ENCODE assay signal across 4 fruit fly cellular contexts in the genomic region with DNA sequence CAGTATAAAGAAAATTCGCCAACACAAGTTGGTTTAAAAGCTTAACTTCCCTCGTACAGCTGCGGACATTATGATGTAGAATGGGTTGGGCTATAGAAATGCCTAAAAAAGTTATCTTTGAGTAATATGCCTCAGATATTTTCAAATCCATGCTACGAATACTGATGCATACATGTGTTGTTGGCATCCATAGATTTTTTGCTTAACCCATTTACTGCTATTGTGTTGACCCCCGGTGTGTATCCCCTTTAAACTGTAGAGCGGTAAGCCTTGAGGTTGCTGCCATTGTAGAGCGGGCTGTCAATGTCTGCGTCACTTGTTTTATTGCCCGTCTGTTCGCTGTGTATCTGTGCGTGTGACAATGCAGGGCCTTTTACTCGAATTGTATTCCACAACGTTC.
TF ChIP-seq lines count a peak whose summit lies in the region.

No protein-coding gene starts in this region.

TF ChIP-seq in whole organism, embryonic, 481 proteins besides CTCF, POLR2A, EP300 and RAD21 (continued from another document and continues in another):
- no peak for TF ChIP-seq sima (GFP tag; optimal IDR thresholded peaks at IDR 0.05; lab: Kevin White, UChicago)
- TF ChIP-seq slbo (GFP tag; IDR thresholded peaks at IDR 0.05; lab: Robert Waterston, UW) = peak; percentile 82
- TF ChIP-seq chinmo (GFP tag; IDR thresholded peaks at IDR 0.05; lab: Robert Waterston, UW; ENCODE audit: partially characterized antibody) = peak; percentile 76; the same call in 1 of the 4 replicates
- no peak for TF ChIP-seq nerfin-2 (GFP tag; IDR thresholded peaks at IDR 0.05; lab: Robert Waterston, UW; ENCODE audit: partially characterized antibody)
- TF ChIP-seq NK7.1 (GFP tag; optimal IDR thresholded peaks at IDR 0.05; lab: Kevin White, UChicago) = peak; percentile 41
- peak; percentile 55 for TF ChIP-seq Hsf (GFP tag; optimal IDR thresholded peaks at IDR 0.05; lab: Kevin White, UChicago)
- peak; percentile 2 for TF ChIP-seq Jarid2 (GFP tag; optimal IDR thresholded peaks at IDR 0.05; lab: Kevin White, UChicago)
- TF ChIP-seq Oli (tag; optimal IDR thresholded peaks at IDR 0.05; lab: Kevin White, UChicago) = peak; percentile 82
- peak; percentile 51 for TF ChIP-seq ATbp (GFP tag; optimal IDR thresholded peaks at IDR 0.05; lab: Kevin White, UChicago)
- peak; percentile 74 for TF ChIP-seq CG34422 (GFP tag; IDR thresholded peaks at IDR 0.05; lab: Robert Waterston, UW)
- peak; percentile 66 for TF ChIP-seq BtbVII (GFP tag; optimal IDR thresholded peaks at IDR 0.05; lab: Kevin White, UChicago)
- TF ChIP-seq knrl (GFP tag; IDR thresholded peaks at IDR 0.05; lab: Robert Waterston, UW; ENCODE audit: partially characterized antibody) = no peak
- TF ChIP-seq eve (GFP tag; optimal IDR thresholded peaks at IDR 0.05; lab: Kevin White, UChicago) = peak in 1 of 2 experiments; percentile 91
- peak; percentile 82 for TF ChIP-seq ci (GFP tag; IDR thresholded peaks at IDR 0.05; lab: Robert Waterston, UW)
- no peak for TF ChIP-seq usp (GFP tag; optimal IDR thresholded peaks at IDR 0.05; lab: Kevin White, UChicago)
- peak; percentile 61 for TF ChIP-seq Nf-YA (GFP tag; IDR thresholded peaks at IDR 0.05; lab: Robert Waterston, UW)
- TF ChIP-seq CG42726 (GFP tag; IDR thresholded peaks at IDR 0.05; lab: Robert Waterston, UW; ENCODE audit: partially characterized antibody) = no peak
- TF ChIP-seq chn (GFP tag; optimal IDR thresholded peaks at IDR 0.05; lab: Kevin White, UChicago) = peak; percentile 69
- TF ChIP-seq seq (GFP tag; IDR thresholded peaks at IDR 0.05; lab: Robert Waterston, UW) = peak; percentile 84
- peak; percentile 51 for TF ChIP-seq CG15011 (GFP tag; optimal IDR thresholded peaks at IDR 0.05; lab: Kevin White, UChicago)
- no peak; the same call in 2 of the 3 replicates for TF ChIP-seq sr (GFP tag; IDR thresholded peaks at IDR 0.05; lab: Robert Waterston, UW)
- no peak for TF ChIP-seq BEAF-32 (GFP tag; optimal IDR thresholded peaks at IDR 0.05; lab: Kevin White, UChicago)
- TF ChIP-seq tx (GFP tag; optimal IDR thresholded peaks at IDR 0.05; lab: Kevin White, UChicago) = peak; percentile 62
- TF ChIP-seq chm (GFP tag; IDR thresholded peaks at IDR 0.05; lab: Robert Waterston, UW) = peak; percentile 70; the same call in 1 of the 2 replicates
- peak; percentile 71 for TF ChIP-seq Fer3 (tag; optimal IDR thresholded peaks at IDR 0.05; lab: Kevin White, UChicago)
- TF ChIP-seq Dek (tag; optimal IDR thresholded peaks at IDR 0.05; lab: Kevin White, UChicago) = peak; percentile 59
- TF ChIP-seq HLH54F (GFP tag; optimal IDR thresholded peaks at IDR 0.05; lab: Kevin White, UChicago) = peak; percentile 66
- no peak for TF ChIP-seq CG34224 (GFP tag; IDR thresholded peaks at IDR 0.05; lab: Robert Waterston, UW; ENCODE audit: partially characterized antibody)
- TF ChIP-seq CG17186 (GFP tag; optimal IDR thresholded peaks at IDR 0.05; lab: Kevin White, UChicago) = no peak
- TF ChIP-seq CG12104 (GFP tag; optimal IDR thresholded peaks at IDR 0.05; lab: Kevin White, UChicago) = no peak

TF ChIP-seq in whole organism, prepupa, 60 proteins besides CTCF, POLR2A, EP300 and RAD21 (continued from another document and continues in another):
- TF ChIP-seq CG8632 (GFP tag; optimal IDR thresholded peaks at IDR 0.05; lab: Kevin White, UChicago) (peak; percentile 93), dsx (GFP tag; optimal IDR thresholded peaks at IDR 0.05; lab: Kevin White, UChicago; ENCODE audit: poor library complexity, severe bottlenecking) (peak; percentile 95), Eip75B (GFP tag; optimal IDR thresholded peaks at IDR 0.05; lab: Kevin White, UChicago) (peak; percentile 94), CG16779 (tag; optimal IDR thresholded peaks at IDR 0.05; lab: Kevin White, UChicago) (peak; percentile 74), Hr39 (GFP tag; optimal IDR thresholded peaks at IDR 0.05; lab: Kevin White, UChicago) (peak; percentile 91), CG6163 (GFP tag; IDR thresholded peaks at IDR 0.05; lab: Robert Waterston, UW) (peak; percentile 95), Sox15 (GFP tag; optimal IDR thresholded peaks at IDR 0.05; lab: Kevin White, UChicago) (peak; percentile 94), Hr38 (GFP tag; optimal IDR thresholded peaks at IDR 0.05; lab: Kevin White, UChicago) (no peak), pdm3 (GFP tag; optimal IDR thresholded peaks at IDR 0.05; lab: Kevin White, UChicago) (peak; percentile 93), CG15336 (GFP tag; IDR thresholded peaks at IDR 0.05; lab: Robert Waterston, UW) (peak; percentile 88), CG7368 (GFP tag; optimal IDR thresholded peaks at IDR 0.05; lab: Kevin White, UChicago) (peak; percentile 95), CG3032 (tag; optimal IDR thresholded peaks at IDR 0.05; lab: Kevin White, UChicago) (peak; percentile 92), CG6276 (GFP tag; optimal IDR thresholded peaks at IDR 0.05; lab: Kevin White, UChicago) (peak; percentile 74), topi (GFP tag; optimal IDR thresholded peaks at IDR 0.05; lab: Kevin White, UChicago) (peak; percentile 92), CG34406 (GFP tag; optimal IDR thresholded peaks at IDR 0.05; lab: Kevin White, UChicago) (peak; percentile 90), spab (GFP tag; optimal IDR thresholded peaks at IDR 0.05; lab: Kevin White, UChicago) (peak; percentile 91), CG3919 (GFP tag; optimal IDR thresholded peaks at IDR 0.05; lab: Kevin White, UChicago) (peak; percentile 95), Met (GFP tag; optimal IDR thresholded peaks at IDR 0.05; lab: Kevin White, UChicago) (peak; percentile 89), CG6854 (GFP tag; optimal IDR thresholded peaks at IDR 0.05; lab: Kevin White, UChicago) (peak; percentile 85), ss (GFP tag; optimal IDR thresholded peaks at IDR 0.05; lab: Kevin White, UChicago) (peak; percentile 92 to 97), Smox (GFP tag; optimal IDR thresholded peaks at IDR 0.05; lab: Kevin White, UChicago) (peak; percentile 90), CG9139 (GFP tag; optimal IDR thresholded peaks at IDR 0.05; lab: Kevin White, UChicago) (peak; percentile 96), eg (GFP tag; IDR thresholded peaks at IDR 0.05; lab: Robert Waterston, UW) (peak; percentile 91), CG4318 (GFP tag; optimal IDR thresholded peaks at IDR 0.05; lab: Kevin White, UChicago) (peak; percentile 46), Sox102F (GFP tag; optimal IDR thresholded peaks at IDR 0.05; lab: Kevin White, UChicago) (peak; percentile 90), Hr4 (GFP tag; optimal IDR thresholded peaks at IDR 0.05; lab: Kevin White, UChicago) (peak; percentile 72), CG11762 (GFP tag; optimal IDR thresholded peaks at IDR 0.05; lab: Kevin White, UChicago; ENCODE audit: insufficient read depth) (peak; percentile 92), CG32006 (GFP tag; optimal IDR thresholded peaks at IDR 0.05; lab: Kevin White, UChicago) (peak; percentile 76), Sox14 (GFP tag; optimal IDR thresholded peaks at IDR 0.05; lab: Kevin White, UChicago) (peak; percentile 91), cyc (GFP tag; optimal IDR thresholded peaks at IDR 0.05; lab: Kevin White, UChicago) (peak; percentile 91), Ets96B (tag; optimal IDR thresholded peaks at IDR 0.05; lab: Kevin White, UChicago) (peak; percentile 93), fd59A (GFP tag; optimal IDR thresholded peaks at IDR 0.05; lab: Kevin White, UChicago) (peak; percentile 94)

TF ChIP-seq in whole organism, pupa, 21 proteins besides CTCF, POLR2A, EP300 and RAD21 (continued from another document):
- peak; percentile 94 for TF ChIP-seq Pif1A (GFP tag; optimal IDR thresholded peaks at IDR 0.05; lab: Kevin White, UChicago)

TF ChIP-seq in whole organism, wandering third instar larva, 38 proteins besides CTCF, POLR2A, EP300 and RAD21 (continued from another document):
- TF ChIP-seq Rel (GFP tag; optimal IDR thresholded peaks at IDR 0.05; lab: Kevin White, UChicago) (peak; percentile 44), Rel (tag; optimal IDR thresholded peaks at IDR 0.05; lab: Kevin White, UChicago) (peak; percentile 71), HLH106 (tag; optimal IDR thresholded peaks at IDR 0.05; lab: Kevin White, UChicago) (peak; percentile 90), CG9705 (GFP tag; optimal IDR thresholded peaks at IDR 0.05; lab: Kevin White, UChicago) (peak; percentile 66), dmrt93B (GFP tag; optimal IDR thresholded peaks at IDR 0.05; lab: Kevin White, UChicago) (peak; percentile 80), jim (GFP tag; optimal IDR thresholded peaks at IDR 0.05; lab: Kevin White, UChicago) (peak; percentile 51), foxo (GFP tag; optimal IDR thresholded peaks at IDR 0.05; lab: Kevin White, UChicago) (peak; percentile 77 to 93), Sp1 (GFP tag; optimal IDR thresholded peaks at IDR 0.05; lab: Kevin White, UChicago) (peak; percentile 91), Dif (GFP tag; optimal IDR thresholded peaks at IDR 0.05; lab: Kevin White, UChicago; ENCODE audit: partially characterized antibody) (no peak), sage (GFP tag; optimal IDR thresholded peaks at IDR 0.05; lab: Kevin White, UChicago) (peak; percentile 83), h (GFP tag; optimal IDR thresholded peaks at IDR 0.05; lab: Kevin White, UChicago) (peak; percentile 95), Vsx2 (GFP tag; optimal IDR thresholded peaks at IDR 0.05; lab: Kevin White, UChicago; ENCODE audit: partially characterized antibody) (no peak), N (GFP tag; optimal IDR thresholded peaks at IDR 0.05; lab: Kevin White, UChicago) (no peak), pan (optimal IDR thresholded peaks at IDR 0.05; lab: Kevin White, UChicago) (no peak), fru (GFP tag; optimal IDR thresholded peaks at IDR 0.05; lab: Kevin White, UChicago) (peak; percentile 92), tai (GFP tag; optimal IDR thresholded peaks at IDR 0.05; lab: Kevin White, UChicago) (peak; percentile 87), Myc (optimal IDR thresholded peaks at IDR 0.05; lab: Kevin White, UChicago) (no peak)
